Worm (Caenorhabditis elegans) whole organism, young adult: ENCODE data around the gene F31E8.4.

Source experiments
- B0336.3 ChIP-seq: fragments of 200-800 bp; sonication (Bioruptor generic); IDR thresholded peaks from 2 replicates; pipeline ENCODE4 v1.3.6; 2022; ENCODE audit warnings: missing genetic modification characterization, missing compliant biosample characterization
- C17E4.6 ChIP-seq: fragments of 200-800 bp; sonication (Bioruptor generic); IDR thresholded peaks from 2 replicates; pipeline ENCODE4 v1.3.6; 2022; ENCODE audit warnings: missing genetic modification reagents, missing genetic modification characterization, missing compliant biosample characterization
- dpl-1 ChIP-seq: fragments of 150-350 bp; optimal IDR thresholded peaks from 2 replicates; lab custom pipeline; 2014; ENCODE audit warnings: missing biosample characterization, missing genetic modification reagents, missing genetic modification characterization
- hmg-1.2 ChIP-seq: fragments of 200-800 bp; sonication (Bioruptor generic); IDR thresholded peaks from 2 replicates; pipeline ENCODE4 v1.3.6; 2022; ENCODE audit warnings: missing genetic modification reagents, missing genetic modification characterization, missing compliant biosample characterization
- nfya-1 ChIP-seq: sonication (generic microtip); optimal IDR thresholded peaks from 2 replicates; lab custom pipeline; 2017; ENCODE audit warnings: antibody characterized with exemption, missing compliant biosample characterization, missing genetic modification characterization, borderline replicate concordance; ENCODE audit not compliant: insufficient read depth
- ztf-22 ChIP-seq: fragments of 200-800 bp; sonication (Bioruptor generic); optimal IDR thresholded peaks from 2 replicates; lab custom pipeline; 2018; ENCODE audit warnings: mild to moderate bottlenecking, missing genetic modification characterization, moderate library complexity, missing compliant biosample characterization

DNA sequence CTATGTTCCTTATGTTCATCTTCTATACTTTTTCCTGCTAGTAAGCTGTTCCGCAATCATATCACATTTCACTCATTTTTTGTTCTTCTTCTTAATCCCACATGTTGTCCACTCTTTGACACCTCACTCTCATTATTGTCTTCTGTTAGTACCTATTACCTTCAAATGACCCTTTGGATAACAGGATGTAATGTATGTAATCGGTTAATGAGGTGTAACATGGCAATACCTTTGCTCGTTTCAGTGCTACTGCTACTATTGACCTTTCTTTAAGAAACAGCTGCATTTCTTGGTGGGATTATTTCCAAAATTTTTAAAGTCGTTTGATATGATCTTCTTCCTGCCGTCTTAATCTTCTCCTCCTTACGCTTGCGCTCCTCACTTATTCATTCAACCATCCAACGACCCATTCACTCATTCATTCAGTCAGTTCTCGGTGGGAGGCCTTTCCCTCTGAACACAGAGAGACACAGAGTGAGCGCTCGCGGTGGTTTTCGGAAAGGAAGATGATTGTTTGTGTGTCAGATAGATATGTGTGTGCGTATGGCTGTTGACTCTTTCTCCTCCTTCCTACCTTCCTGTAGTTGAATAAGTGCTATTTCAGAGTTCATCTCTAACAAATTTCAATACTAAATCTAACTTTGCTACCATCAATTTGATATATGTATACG, 31.7 kb upstream of the F31E8.4 start:
- no peak for TF ChIP-seq B0336.3
- TF ChIP-seq nfya-1 (tag; lab: Kevin White, UChicago) = no peak
- no peak for TF ChIP-seq C17E4.6 (GFP tag; lab: Robert Waterston, UW)
- TF ChIP-seq hmg-1.2 (GFP tag; lab: Robert Waterston, UW) = no peak
- no peak for TF ChIP-seq dpl-1
- TF ChIP-seq ztf-22 (GFP tag; lab: Kevin White, UChicago) = no peak
